Worm (Caenorhabditis elegans) whole organism, early embryonic: ENCODE results near the gene Y69A2AR.24.

Experiments used
- B0310.2 ChIP-seq: sonication (generic microtip); optimal IDR thresholded peaks from 2 replicates; lab custom pipeline; 2016; ENCODE audit warnings: mild to moderate bottlenecking, missing genetic modification characterization, missing compliant biosample characterization
- F13C5.2 ChIP-seq: sonication (generic microtip); optimal IDR thresholded peaks from 2 replicates; lab custom pipeline; 2017; ENCODE audit warnings: mild to moderate bottlenecking, missing genetic modification characterization, inconsistent platforms, missing compliant biosample characterization
- ama-1 ChIP-seq: fragments of 150-350 bp; optimal IDR thresholded peaks from 2 replicates; lab custom pipeline; 2014
- ceh-13 ChIP-seq: fragments of 200-800 bp; sonication (Bioruptor generic); optimal IDR thresholded peaks from 2 replicates; lab custom pipeline; 2018; ENCODE audit warnings: mild to moderate bottlenecking, missing genetic modification characterization, missing compliant biosample characterization
- ceh-36 ChIP-seq: sonication (generic microtip); optimal IDR thresholded peaks from 2 replicates; lab custom pipeline; 2016; ENCODE audit warnings: missing genetic modification characterization, inconsistent platforms, missing compliant biosample characterization
- ets-7 ChIP-seq: sonication (generic microtip); optimal IDR thresholded peaks from 2 replicates; lab custom pipeline; 2016; ENCODE audit warnings: missing genotype, missing genetic modification characterization, missing compliant biosample characterization
- flt-1 ChIP-seq: fragments of 200-800 bp; sonication (Bioruptor generic); IDR thresholded peaks from 2 replicates; pipeline ENCODE4 v1.3.6; 2022; ENCODE audit warnings: missing genetic modification characterization, missing compliant biosample characterization
- hmbx-1 ChIP-seq: sonication (generic microtip); optimal IDR thresholded peaks from 2 replicates; lab custom pipeline; 2016; ENCODE audit warnings: mild to moderate bottlenecking, missing genetic modification characterization, missing compliant biosample characterization
- pes-1 ChIP-seq: fragments of 200-800 bp; sonication (Bioruptor generic); IDR thresholded peaks from 2 replicates; pipeline ENCODE4 v1.3.6; 2022; ENCODE audit warnings: missing genetic modification reagents, missing genetic modification characterization, missing compliant biosample characterization
- sea-1 ChIP-seq: fragments of 200-800 bp; sonication (Bioruptor generic); conservative IDR thresholded peaks from 2 replicates; pipeline ENCODE4 v1.3.6; 2022; ENCODE audit warnings: missing genetic modification characterization, missing compliant biosample characterization

DNA sequence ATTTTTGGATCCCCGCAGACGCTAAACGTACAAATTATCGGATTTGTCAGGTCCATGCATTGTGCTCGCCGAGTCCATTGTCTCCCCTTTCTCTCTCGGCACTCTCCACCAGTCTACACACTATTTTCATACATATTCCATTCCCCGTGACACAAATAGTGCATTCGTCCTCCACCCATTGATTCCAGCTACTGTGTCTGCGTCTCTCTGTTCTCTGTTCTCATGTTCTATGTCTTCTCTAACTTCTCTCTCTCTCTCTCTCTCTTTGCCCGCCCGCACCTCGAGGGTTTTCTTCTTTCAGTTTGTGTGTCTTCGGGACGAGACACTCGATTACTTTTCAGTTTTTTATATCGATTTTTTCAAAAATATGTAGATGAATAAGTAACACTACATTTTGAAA is 35.8 kb upstream of the Y69A2AR.24 start:
- TF ChIP-seq flt-1 (GFP tag; lab: Robert Waterston, UW) (no peak), ama-1 (lab: Kevin White, UChicago) (no peak), hmbx-1 (tag; lab: Kevin White, UChicago) (no peak), B0310.2 (tag; lab: Kevin White, UChicago) (no peak), pes-1 (GFP tag; lab: Robert Waterston, UW) (no peak), sea-1 (GFP tag; lab: Robert Waterston, UW) (no peak), F13C5.2 (peak; percentile 21), ets-7 (tag; lab: Kevin White, UChicago) (no peak), ceh-13 (GFP tag; lab: Kevin White, UChicago) (no peak), ceh-36 (tag; lab: Kevin White, UChicago) (no peak)
